Fruit fly (Drosophila melanogaster) whole organism, embryonic: ENCODE measurements around the gene CSN6.

Experiments
- BEAF-32 ChIP-seq: fragments of 200-800 bp; sonication (Bioruptor generic); optimal IDR thresholded peaks from 3 replicates; lab custom pipeline; 2017; ENCODE audit warnings: missing biosample characterization, missing genetic modification characterization, mild to moderate bottlenecking, moderate library complexity, missing genetic modification reagents
- CG10979 ChIP-seq: fragments of 200-800 bp; sonication (Bioruptor generic); optimal IDR thresholded peaks from 2 replicates; lab custom pipeline; 2018; ENCODE audit warnings: missing biosample characterization, mild to moderate bottlenecking, missing genetic modification characterization, moderate library complexity
- CG12104 ChIP-seq: fragments of 200-800 bp; sonication (Bioruptor generic); optimal IDR thresholded peaks from 3 replicates; lab custom pipeline; 2016; ENCODE audit warnings: missing biosample characterization, missing genetic modification characterization
- CG12769 ChIP-seq: fragments of 200-800 bp; sonication (Bioruptor generic); optimal IDR thresholded peaks from 2 replicates; lab custom pipeline; 2019; ENCODE audit warnings: missing biosample characterization, mild to moderate bottlenecking, missing genetic modification characterization, moderate library complexity
- CG13894 ChIP-seq: fragments of 200-800 bp; sonication (Bioruptor generic); optimal IDR thresholded peaks from 3 replicates; lab custom pipeline; 2018; ENCODE audit warnings: missing biosample characterization, mild to moderate bottlenecking, missing genetic modification characterization, moderate library complexity
- CG14014 ChIP-seq: fragments of 200-800 bp; sonication (Bioruptor generic); IDR thresholded peaks from 2 replicates; pipeline ENCODE4 v1.3.6; 2022; ENCODE audit warnings: missing biosample characterization, missing genetic modification characterization
- CG14441 ChIP-seq: fragments of 200-800 bp; sonication (Bioruptor generic); IDR thresholded peaks from 2 replicates; pipeline ENCODE4 v1.3.6; 2022; ENCODE audit warnings: missing biosample characterization, missing genetic modification characterization
- CG14860 ChIP-seq: fragments of 200-800 bp; sonication (Bioruptor generic); IDR thresholded peaks from 3 replicates; pipeline ENCODE4 v1.3.6; 2022; ENCODE audit warnings: missing biosample characterization, missing genetic modification characterization; ENCODE audit not compliant: partially characterized antibody
- CG1529 ChIP-seq: fragments of 200-800 bp; sonication (Bioruptor generic); optimal IDR thresholded peaks from 3 replicates; lab custom pipeline; 2018; ENCODE audit warnings: missing biosample characterization, missing genetic modification characterization
- CG17568 ChIP-seq: fragments of 200-800 bp; sonication (Bioruptor generic); optimal IDR thresholded peaks from 2 replicates; lab custom pipeline; 2018; ENCODE audit warnings: missing biosample characterization, mild to moderate bottlenecking, missing genetic modification characterization, moderate library complexity
- CG2199 ChIP-seq: fragments of 200-800 bp; sonication (Bioruptor generic); IDR thresholded peaks from 3 replicates; pipeline ENCODE4 v1.3.6; 2022; ENCODE audit warnings: missing biosample characterization, missing genetic modification characterization
- CG34376 ChIP-seq: fragments of 200-800 bp; sonication (Bioruptor generic); optimal IDR thresholded peaks from 2 replicates; lab custom pipeline; 2018; ENCODE audit warnings: missing biosample characterization, mild to moderate bottlenecking, missing genetic modification characterization
- CG34422 ChIP-seq: fragments of 200-800 bp; sonication (Bioruptor generic); IDR thresholded peaks from 3 replicates; pipeline ENCODE4 v1.3.6; 2022; ENCODE audit warnings: missing biosample characterization, missing genetic modification characterization
- CG5245 ChIP-seq: fragments of 200-800 bp; sonication (Bioruptor generic); optimal IDR thresholded peaks from 3 replicates; lab custom pipeline; 2016; ENCODE audit warnings: missing biosample characterization, missing genetic modification characterization
- CG6254 ChIP-seq: fragments of 200-800 bp; sonication (Bioruptor generic); optimal IDR thresholded peaks from 3 replicates; lab custom pipeline; 2017; ENCODE audit warnings: mild to moderate bottlenecking, missing biosample characterization, missing genetic modification reagents, missing genetic modification characterization
- CG7357 ChIP-seq: fragments of 200-800 bp; sonication (Bioruptor generic); IDR thresholded peaks from 3 replicates; pipeline ENCODE4 v1.3.6; 2022; ENCODE audit warnings: missing biosample characterization, missing genetic modification characterization
- CG7786 ChIP-seq: fragments of 200-800 bp; sonication (Bioruptor generic); optimal IDR thresholded peaks from 2 replicates; lab custom pipeline; 2016; ENCODE audit warnings: missing biosample characterization, missing genetic modification characterization
- CG7963 ChIP-seq: fragments of 200-800 bp; sonication (Bioruptor generic); IDR thresholded peaks from 3 replicates; pipeline ENCODE4 v1.3.6; 2022; ENCODE audit warnings: missing biosample characterization, missing genetic modification characterization; ENCODE audit not compliant: partially characterized antibody
- CG7987 ChIP-seq: fragments of 200-800 bp; sonication (Bioruptor generic); optimal IDR thresholded peaks from 2 replicates; lab custom pipeline; 2018; ENCODE audit warnings: missing biosample characterization, mild to moderate bottlenecking, missing genetic modification characterization, moderate library complexity
- CG8765 ChIP-seq: fragments of 200-800 bp; sonication (Bioruptor generic); IDR thresholded peaks from 2 replicates; pipeline ENCODE4 v1.3.6; 2022; ENCODE audit warnings: missing biosample characterization, missing genetic modification characterization
- CG9817 ChIP-seq: fragments of 200-800 bp; sonication (Bioruptor generic); optimal IDR thresholded peaks from 2 replicates; lab custom pipeline; 2018; ENCODE audit warnings: missing biosample characterization, mild to moderate bottlenecking, missing genetic modification characterization, moderate library complexity
- E2f2 ChIP-seq: fragments of 200-800 bp; sonication (Bioruptor generic); IDR thresholded peaks from 2 replicates; pipeline ENCODE4 v1.3.6; 2022; ENCODE audit warnings: missing biosample characterization, missing genetic modification characterization
- GATAe ChIP-seq: fragments of 200-800 bp; sonication (Bioruptor generic); conservative IDR thresholded peaks from 2 replicates; pipeline ENCODE4 v1.3.6; 2022; ENCODE audit warnings: missing biosample characterization, missing genetic modification characterization
- Gug ChIP-seq: fragments of 200-800 bp; sonication (Bioruptor generic); IDR thresholded peaks from 4 replicates; pipeline ENCODE4 v1.3.6; 2022; ENCODE audit warnings: missing biosample characterization, missing genetic modification characterization
- HLH4C ChIP-seq: fragments of 200-800 bp; sonication (Bioruptor generic); IDR thresholded peaks from 3 replicates; pipeline ENCODE4 v1.3.6; 2022; ENCODE audit warnings: missing biosample characterization, missing genetic modification characterization; ENCODE audit not compliant: partially characterized antibody
- Hr39 ChIP-seq: fragments of >200 bp; optimal IDR thresholded peaks from 2 replicates; lab custom pipeline; 2017
- Hr51 ChIP-seq, 2 experiments: fragments of 200-800 bp; sonication (Bioruptor generic); optimal IDR thresholded peaks; 2 replicates in 1 of 2; 3 replicates in 1 of 2; lab custom pipeline; 2016 to 2018; ENCODE audit warnings: missing biosample characterization in 2 of 2, missing genetic modification characterization in 2 of 2, mild to moderate bottlenecking in 1 of 2, moderate library complexity in 1 of 2
- MBD-R2 ChIP-seq: fragments of 200-800 bp; sonication (Bioruptor generic); IDR thresholded peaks from 2 replicates; pipeline ENCODE4 v1.3.6; 2022; ENCODE audit warnings: missing biosample characterization, missing genetic modification characterization
- Mad ChIP-seq: fragments of 200-800 bp; sonication (Bioruptor generic); optimal IDR thresholded peaks from 2 replicates; lab custom pipeline; 2016; ENCODE audit warnings: missing biosample characterization, missing genetic modification characterization
- Meics ChIP-seq: fragments of 200-800 bp; sonication (Bioruptor generic); optimal IDR thresholded peaks from 2 replicates; lab custom pipeline; 2017; ENCODE audit warnings: missing biosample characterization, mild to moderate bottlenecking, missing genetic modification characterization
- Scr ChIP-seq: fragments of 200-800 bp; sonication (Bioruptor generic); IDR thresholded peaks from 2 replicates; pipeline ENCODE4 v1.3.6; 2022; ENCODE audit warnings: missing biosample characterization, missing genetic modification characterization; ENCODE audit not compliant: partially characterized antibody
- Trl ChIP-seq, 3 experiments: fragments of >200 bp in 2 of 3; fragments of 200-800 bp in 1 of 3; sonication (Bioruptor generic) in 1 of 3; optimal IDR thresholded peaks; 2 replicates in 1 of 3; 3 replicates in 2 of 3; lab custom pipeline; 2016 to 2017; ENCODE audit warnings: missing biosample characterization in 1 of 3, missing genetic modification characterization in 1 of 3
- cato ChIP-seq: fragments of 200-800 bp; sonication (Bioruptor generic); optimal IDR thresholded peaks from 2 replicates; lab custom pipeline; 2016; ENCODE audit warnings: missing biosample characterization, missing genetic modification characterization, borderline replicate concordance
- da ChIP-seq: fragments of 200-800 bp; sonication (Bioruptor generic); optimal IDR thresholded peaks from 2 replicates; lab custom pipeline; 2016; ENCODE audit warnings: missing biosample characterization, missing genetic modification characterization
- ems ChIP-seq: fragments of 200-800 bp; sonication (Bioruptor generic); optimal IDR thresholded peaks from 3 replicates; lab custom pipeline; 2016; ENCODE audit warnings: missing biosample characterization, missing genetic modification characterization
- eyg ChIP-seq: fragments of 200-800 bp; sonication (Bioruptor generic); optimal IDR thresholded peaks from 3 replicates; lab custom pipeline; 2016; ENCODE audit warnings: missing biosample characterization, missing genetic modification characterization
- grau ChIP-seq: fragments of 200-800 bp; optimal IDR thresholded peaks from 3 replicates; lab custom pipeline; 2019; ENCODE audit warnings: missing biosample characterization, mild to moderate bottlenecking, missing genetic modification characterization, moderate library complexity
- gro ChIP-seq: fragments of 200-800 bp; sonication (Bioruptor generic); optimal IDR thresholded peaks from 2 replicates; lab custom pipeline; 2016; ENCODE audit warnings: missing biosample characterization, missing genetic modification characterization
- gsb ChIP-seq: fragments of 200-800 bp; sonication (Bioruptor generic); IDR thresholded peaks from 2 replicates; pipeline ENCODE4 v1.3.6; 2022; ENCODE audit warnings: missing biosample characterization, missing genetic modification characterization
- jigr1 ChIP-seq: fragments of 200-800 bp; sonication (Bioruptor generic); IDR thresholded peaks from 3 replicates; pipeline ENCODE4 v1.3.6; 2022; ENCODE audit warnings: missing biosample characterization, missing genetic modification characterization
- onecut ChIP-seq: fragments of 200-800 bp; sonication (Bioruptor generic); IDR thresholded peaks from 2 replicates; pipeline ENCODE4 v1.3.6; 2022; ENCODE audit warnings: missing biosample characterization, missing genetic modification characterization
- pnt ChIP-seq: fragments of 200-800 bp; sonication (Bioruptor generic); optimal IDR thresholded peaks from 3 replicates; lab custom pipeline; 2016; ENCODE audit warnings: missing biosample characterization, missing genetic modification characterization
- sima ChIP-seq: fragments of 200-800 bp; sonication (Bioruptor generic); optimal IDR thresholded peaks from 2 replicates; lab custom pipeline; 2016; ENCODE audit warnings: missing biosample characterization, missing genetic modification characterization
- sisA ChIP-seq: fragments of 200-800 bp; sonication (Bioruptor generic); IDR thresholded peaks from 2 replicates; pipeline ENCODE4 v1.3.6; 2022; ENCODE audit warnings: missing biosample characterization, missing genetic modification characterization
- sob ChIP-seq: fragments of 200-800 bp; sonication (Bioruptor generic); IDR thresholded peaks from 2 replicates; pipeline ENCODE4 v1.3.6; 2022; ENCODE audit warnings: missing biosample characterization, missing genetic modification characterization
- stc ChIP-seq: fragments of 200-800 bp; sonication (Bioruptor generic); IDR thresholded peaks from 2 replicates; pipeline ENCODE4 v1.3.6; 2022; ENCODE audit warnings: missing biosample characterization, missing genetic modification characterization
- sug ChIP-seq: fragments of 200-800 bp; optimal IDR thresholded peaks from 2 replicates; lab custom pipeline; 2019; ENCODE audit warnings: missing biosample characterization, mild to moderate bottlenecking, missing genetic modification characterization, moderate library complexity
- twi ChIP-seq: fragments of 200-800 bp; optimal IDR thresholded peaks from 2 replicates; lab custom pipeline; 2019; ENCODE audit warnings: missing biosample characterization, mild to moderate bottlenecking, missing genetic modification characterization, moderate library complexity
- usp ChIP-seq: fragments of >200 bp; optimal IDR thresholded peaks from 2 replicates; lab custom pipeline; 2017; ENCODE audit warnings: missing biosample characterization, missing genetic modification characterization
- zf30C ChIP-seq: fragments of 200-800 bp; sonication (Bioruptor generic); optimal IDR thresholded peaks from 3 replicates; lab custom pipeline; 2018; ENCODE audit warnings: missing biosample characterization, mild to moderate bottlenecking, missing genetic modification characterization

CSN6 gene

dm6 chr3R:22597344-22597954 lies 16.9 kb downstream of the CSN6 start (continued):
- TF ChIP-seq CG5245 (peak; percentile 76), CG13894 (tag; lab: Kevin White, UChicago) (no peak), Scr (GFP tag; lab: Robert Waterston, UW) (no peak), BEAF-32 (GFP tag; lab: Kevin White, UChicago) (no peak), Meics (GFP tag; lab: Kevin White, UChicago) (peak; percentile 37), gsb (GFP tag; lab: Robert Waterston, UW) (0 out of 2 replicates have a peak, but pooled peaks have one; percentile 44), CG6254 (GFP tag; lab: Kevin White, UChicago) (no peak), pnt (peak; percentile 68), CG34422 (GFP tag; lab: Robert Waterston, UW) (peak; percentile 54; the same call in 2 of the 3 replicates), Gug (GFP tag; lab: Robert Waterston, UW) (peak; percentile 65; the same call in 3 of the 4 replicates), da (no peak), eyg (GFP tag; lab: Kevin White, UChicago) (no peak), sisA (peak; percentile 91), sug (peak; percentile 85), CG9817 (tag; lab: Kevin White, UChicago) (peak; percentile 74), sob (peak; percentile 70), HLH4C (no peak), jigr1 (GFP tag; lab: Robert Waterston, UW) (peak; percentile 60; the same call in 2 of the 3 replicates), CG8765 (GFP tag; lab: Robert Waterston, UW) (no peak), CG7786 (GFP tag; lab: Kevin White, UChicago) (peak; percentile 46), grau (tag; lab: Kevin White, UChicago) (peak; percentile 94), twi (no peak), gro (GFP tag; lab: Kevin White, UChicago) (no peak), Trl (optimal IDR thresholded peaks at IDR 0.05; lab: Kevin White, UChicago) (no peak), Trl (GFP tag; optimal IDR thresholded peaks at IDR 0.05; lab: Kevin White, UChicago) (peak; percentile 57), CG7987 (GFP tag; lab: Kevin White, UChicago) (no peak), zf30C (GFP tag; lab: Kevin White, UChicago) (no peak), onecut (GFP tag; lab: Robert Waterston, UW) (peak; percentile 68), GATAe (no peak), E2f2 (peak; percentile 38; the same call in 1 of the 2 replicates), CG14014 (GFP tag; lab: Robert Waterston, UW) (peak; percentile 76), stc (GFP tag; lab: Robert Waterston, UW) (peak; percentile 82), CG12104 (no peak), Mad (GFP tag; lab: Kevin White, UChicago) (no peak), Hr39 (lab: Kevin White, UChicago) (no peak), CG7963 (no peak), Hr51 (GFP tag; optimal IDR thresholded peaks at IDR 0.05; lab: Kevin White, UChicago) (no peak), CG14441 (GFP tag; lab: Robert Waterston, UW) (peak; percentile 66), usp (GFP tag; lab: Kevin White, UChicago) (no peak), sima (GFP tag; lab: Kevin White, UChicago) (no peak), CG7357 (GFP tag; lab: Robert Waterston, UW) (peak; percentile 34; the same call in 1 of the 3 replicates), CG12769 (no peak), CG2199 (GFP tag; lab: Robert Waterston, UW) (0 out of 3 replicates have a peak, but pooled peaks have one; percentile 80), ems (GFP tag; lab: Kevin White, UChicago) (peak; percentile 6), CG17568 (no peak), cato (GFP tag; lab: Kevin White, UChicago) (peak; percentile 45), CG1529 (peak; percentile 69), CG34376 (GFP tag; lab: Kevin White, UChicago) (no peak), CG14860 (GFP tag; lab: Robert Waterston, UW) (no peak), MBD-R2 (GFP tag; lab: Robert Waterston, UW) (no peak; the same call in 1 of the 2 replicates), CG10979 (tag; lab: Kevin White, UChicago) (peak; percentile 77)
